Worm (Caenorhabditis elegans) whole organism, L4 larva: Measurements from ENCODE around the gene C05E4.12.

Experiments used
- ama-1 ChIP-seq: fragments of 150-350 bp; optimal IDR thresholded peaks from 2 replicates; lab custom pipeline; 2014; ENCODE audit warnings: inconsistent platforms, mixed read lengths
- lin-15B ChIP-seq: fragments of 150-350 bp; sonication (generic microtip); optimal IDR thresholded peaks from 3 replicates; lab custom pipeline; 2014; ENCODE audit warnings: missing biosample characterization, missing genetic modification characterization
- lin-29 ChIP-seq: fragments of 200-800 bp; sonication (Bioruptor generic); IDR thresholded peaks from 2 replicates; pipeline ENCODE4 v1.3.6; 2022; ENCODE audit warnings: missing genetic modification reagents, missing genetic modification characterization, missing compliant biosample characterization
- lsy-2 ChIP-seq, 2 experiments: fragments of 150-350 bp in 1 of 2; sonication (generic microtip) in 1 of 2; optimal IDR thresholded peaks; 2 replicates each; lab custom pipeline; 2014 to 2017; ENCODE audit warnings: missing biosample characterization in 2 of 2, missing genetic modification characterization in 2 of 2
- nhr-6 ChIP-seq: fragments of 150-350 bp; optimal IDR thresholded peaks from 2 replicates; lab custom pipeline; 2014; ENCODE audit warnings: missing biosample characterization, missing genetic modification characterization

DNA sequence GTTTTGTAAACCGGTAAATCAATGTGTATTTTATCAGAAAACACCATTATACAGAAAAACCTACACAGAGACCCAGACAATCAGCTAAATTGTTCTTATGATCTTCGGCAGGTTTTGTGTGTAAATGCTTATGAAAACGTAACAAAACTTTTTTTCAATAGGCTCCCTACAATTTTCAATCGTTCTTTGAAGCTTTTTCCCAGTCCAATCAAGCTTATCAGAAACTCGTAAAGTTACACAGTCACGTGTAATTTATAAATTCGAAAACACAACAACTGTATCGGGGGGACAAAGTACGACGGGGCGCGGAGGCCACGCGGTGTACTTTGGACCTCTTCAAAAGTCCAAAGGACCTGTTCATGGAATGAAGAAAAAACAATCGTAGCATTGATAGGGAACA lies 31.6 kb downstream of the C05E4.12 start:
- TF ChIP-seq ama-1 (peak; percentile 64), nhr-6 (tag; lab: Kevin White, UChicago) (no peak), lin-29 (GFP tag; lab: Robert Waterston, UW) (no peak), lsy-2 (tag; optimal IDR thresholded peaks at IDR 0.05; lab: Kevin White, UChicago) (peak in 1 of 2 experiments; percentile 26), lin-15B (tag; lab: Kevin White, UChicago) (no peak)
